Fruit fly (Drosophila melanogaster): ENCODE data around the gene CG1896.

CG1896 gene

dm6 chr3R:31744044-31744652, at the start of gene CG1896:
Gene CG1896 (plus strand): TSS chr3R:31744282.
- TF ChIP-seq CTCF (optimal IDR thresholded peaks at IDR 0.05) (no peak), CG8478 (optimal IDR thresholded peaks at IDR 0.05) (no peak)

- TF ChIP-seq CG8478 (optimal IDR thresholded peaks at IDR 0.05) (no peak), CTCF (optimal IDR thresholded peaks at IDR 0.05) (no peak)
These were observed 47.4 kb upstream of the CG1896 start for dm6 chr3R:31696664-31697063.

dm6 chr3R:31697606-31698005, 46.5 kb upstream of the CG1896 start:
- TF ChIP-seq CG8478 (optimal IDR thresholded peaks at IDR 0.05), result no peak
- no peak for TF ChIP-seq CTCF (optimal IDR thresholded peaks at IDR 0.05)

dm6 chr3R:31698143-31698776, 45.8 kb upstream of the CG1896 start:
- TF ChIP-seq CTCF (optimal IDR thresholded peaks at IDR 0.05) (no peak), CG8478 (optimal IDR thresholded peaks at IDR 0.05) (no peak)

dm6 chr3R:31700212-31700611, 43.9 kb upstream of the CG1896 start:
- TF ChIP-seq CTCF (optimal IDR thresholded peaks at IDR 0.05), result no peak

- TF ChIP-seq CTCF (optimal IDR thresholded peaks at IDR 0.05), result no peak
- no peak for TF ChIP-seq CG8478 (optimal IDR thresholded peaks at IDR 0.05)
These were observed 42.1 kb upstream of the CG1896 start for dm6 chr3R:31701934-31702333.

- no peak for TF ChIP-seq CG8478 (optimal IDR thresholded peaks at IDR 0.05)
- no peak for TF ChIP-seq CTCF (optimal IDR thresholded peaks at IDR 0.05)
These were observed 40.7 kb upstream of the CG1896 start for dm6 chr3R:31703370-31703769.

- no peak for TF ChIP-seq CTCF (optimal IDR thresholded peaks at IDR 0.05)
- TF ChIP-seq CG8478 (optimal IDR thresholded peaks at IDR 0.05), result no peak
These were observed 39.4 kb upstream of the CG1896 start for dm6 chr3R:31704524-31705215.

- TF ChIP-seq CG8478 (optimal IDR thresholded peaks at IDR 0.05), result no peak
- TF ChIP-seq CTCF (optimal IDR thresholded peaks at IDR 0.05), result no peak
These were observed 37.8 kb upstream of the CG1896 start for dm6 chr3R:31706142-31706894.

dm6 chr3R:31706895-31707238, 37.2 kb upstream of the CG1896 start:
- no peak for TF ChIP-seq CTCF (optimal IDR thresholded peaks at IDR 0.05)

- no peak for TF ChIP-seq CTCF (optimal IDR thresholded peaks at IDR 0.05)
- TF ChIP-seq CG8478 (optimal IDR thresholded peaks at IDR 0.05), result no peak
These were observed 35.8 kb upstream of the CG1896 start, which contains the start of gene CG42693 for dm6 chr3R:31708240-31708639. Gene CG42693 (minus strand): TSS chr3R:31708340.

dm6 chr3R:31709142-31709541, 34.9 kb upstream of the CG1896 start:
- no peak for TF ChIP-seq CTCF (optimal IDR thresholded peaks at IDR 0.05)
- TF ChIP-seq CG8478 (optimal IDR thresholded peaks at IDR 0.05), result no peak

- TF ChIP-seq CTCF (optimal IDR thresholded peaks at IDR 0.05) (no peak), CG8478 (optimal IDR thresholded peaks at IDR 0.05) (no peak)
These were observed 34.3 kb upstream of the CG1896 start for dm6 chr3R:31709769-31710168.

- no peak for TF ChIP-seq CTCF (optimal IDR thresholded peaks at IDR 0.05)
- TF ChIP-seq CG8478 (optimal IDR thresholded peaks at IDR 0.05), result no peak
These were observed 32.6 kb upstream of the CG1896 start for dm6 chr3R:31711270-31712029.

dm6 chr3R:31712585-31712984, 31.5 kb upstream of the CG1896 start:
- TF ChIP-seq CG8478 (optimal IDR thresholded peaks at IDR 0.05) (no peak), CTCF (optimal IDR thresholded peaks at IDR 0.05) (no peak)
